Fruit fly (Drosophila melanogaster) whole organism, embryonic: ENCODE data around the gene CG14105.
A peak's percentile ranks its signal among the peaks of the same experiment; 100 is the strongest.

ENCODE experiments used
- Aef1 ChIP-seq: fragments of 200-800 bp; sonication (Bioruptor generic); IDR thresholded peaks from 3 replicates; pipeline ENCODE4 v1.3.6; 2022; ENCODE audit warnings: missing biosample characterization, missing genetic modification characterization
- BEAF-32 ChIP-seq: fragments of 200-800 bp; sonication (Bioruptor generic); optimal IDR thresholded peaks from 3 replicates; lab custom pipeline; 2017; ENCODE audit warnings: missing biosample characterization, missing genetic modification characterization, mild to moderate bottlenecking, moderate library complexity, missing genetic modification reagents
- CG10321 ChIP-seq: fragments of 200-800 bp; sonication (Bioruptor generic); IDR thresholded peaks from 2 replicates; pipeline ENCODE4 v1.3.6; 2022; ENCODE audit warnings: missing biosample characterization, missing genetic modification characterization
- CG11723 ChIP-seq: fragments of 200-800 bp; sonication (Bioruptor generic); optimal IDR thresholded peaks from 2 replicates; lab custom pipeline; 2017; ENCODE audit warnings: missing biosample characterization, mild to moderate bottlenecking, missing genetic modification characterization
- CG12071 ChIP-seq: fragments of 200-800 bp; sonication (Bioruptor generic); optimal IDR thresholded peaks from 3 replicates; lab custom pipeline; 2018; ENCODE audit warnings: missing biosample characterization, mild to moderate bottlenecking, missing genetic modification characterization
- CG12744 ChIP-seq: fragments of 200-800 bp; sonication (Bioruptor generic); optimal IDR thresholded peaks from 2 replicates; lab custom pipeline; 2016; ENCODE audit warnings: missing biosample characterization, missing genetic modification characterization
- CG13287 ChIP-seq: fragments of 200-800 bp; sonication (Bioruptor generic); IDR thresholded peaks from 2 replicates; pipeline ENCODE4 v1.3.6; 2022; ENCODE audit warnings: missing biosample characterization, missing genetic modification characterization; ENCODE audit not compliant: partially characterized antibody
- CG14710 ChIP-seq: fragments of 200-800 bp; sonication (Bioruptor generic); optimal IDR thresholded peaks from 3 replicates; lab custom pipeline; 2019; ENCODE audit warnings: missing biosample characterization, mild to moderate bottlenecking, missing genetic modification characterization, moderate library complexity
- CG14860 ChIP-seq: fragments of 200-800 bp; sonication (Bioruptor generic); IDR thresholded peaks from 3 replicates; pipeline ENCODE4 v1.3.6; 2022; ENCODE audit warnings: missing biosample characterization, missing genetic modification characterization; ENCODE audit not compliant: partially characterized antibody
- CG1529 ChIP-seq: fragments of 200-800 bp; sonication (Bioruptor generic); optimal IDR thresholded peaks from 3 replicates; lab custom pipeline; 2018; ENCODE audit warnings: missing biosample characterization, missing genetic modification characterization
- CG16863 ChIP-seq: fragments of 200-800 bp; sonication (Bioruptor generic); optimal IDR thresholded peaks from 3 replicates; lab custom pipeline; 2016; ENCODE audit warnings: missing biosample characterization, missing genetic modification characterization
- CG17802 ChIP-seq: fragments of 200-800 bp; sonication (Bioruptor generic); optimal IDR thresholded peaks from 2 replicates; lab custom pipeline; 2018; ENCODE audit warnings: missing biosample characterization, mild to moderate bottlenecking, missing genetic modification characterization, moderate library complexity
- CG18476 ChIP-seq: fragments of 200-800 bp; sonication (Bioruptor generic); optimal IDR thresholded peaks from 2 replicates; lab custom pipeline; 2016; ENCODE audit warnings: missing biosample characterization, mild to moderate bottlenecking, missing genetic modification characterization
- CG2116 ChIP-seq: fragments of 200-800 bp; sonication (Bioruptor generic); optimal IDR thresholded peaks from 3 replicates; lab custom pipeline; 2018; ENCODE audit warnings: missing biosample characterization, mild to moderate bottlenecking, missing genetic modification characterization
- CG2712 ChIP-seq: fragments of 200-800 bp; optimal IDR thresholded peaks from 3 replicates; lab custom pipeline; 2019; ENCODE audit warnings: missing biosample characterization, mild to moderate bottlenecking, missing genetic modification characterization, moderate library complexity
- CG3163 ChIP-seq: fragments of 200-800 bp; sonication (Bioruptor generic); optimal IDR thresholded peaks from 3 replicates; lab custom pipeline; 2016; ENCODE audit warnings: missing biosample characterization, missing genetic modification characterization
- CG3281 ChIP-seq: fragments of 200-800 bp; sonication (Bioruptor generic); optimal IDR thresholded peaks from 3 replicates; lab custom pipeline; 2017; ENCODE audit warnings: missing biosample characterization, mild to moderate bottlenecking, missing genetic modification characterization
- CG7786 ChIP-seq: fragments of 200-800 bp; sonication (Bioruptor generic); optimal IDR thresholded peaks from 2 replicates; lab custom pipeline; 2016; ENCODE audit warnings: missing biosample characterization, missing genetic modification characterization
- CG7987 ChIP-seq: fragments of 200-800 bp; sonication (Bioruptor generic); optimal IDR thresholded peaks from 2 replicates; lab custom pipeline; 2018; ENCODE audit warnings: missing biosample characterization, mild to moderate bottlenecking, missing genetic modification characterization, moderate library complexity
- CG8290 ChIP-seq, 3 experiments: fragments of 200-800 bp; sonication (Bioruptor generic); optimal IDR thresholded peaks; 2 replicates each; lab custom pipeline; 2016 to 2019; ENCODE audit warnings: missing biosample characterization in 3 of 3, missing genetic modification characterization in 3 of 3, mild to moderate bottlenecking in 2 of 3, moderate library complexity in 1 of 3
- CG8924 ChIP-seq: fragments of 200-800 bp; optimal IDR thresholded peaks from 3 replicates; lab custom pipeline; 2019; ENCODE audit warnings: missing biosample characterization, mild to moderate bottlenecking, missing genetic modification characterization, moderate library complexity
- D19A ChIP-seq: fragments of 200-800 bp; optimal IDR thresholded peaks from 3 replicates; lab custom pipeline; 2019; ENCODE audit warnings: missing biosample characterization, mild to moderate bottlenecking, missing genetic modification characterization, moderate library complexity
- Dref ChIP-seq: fragments of 200-800 bp; sonication (Bioruptor generic); IDR thresholded peaks from 2 replicates; pipeline ENCODE4 v1.3.6; 2022; ENCODE audit warnings: missing biosample characterization, missing genetic modification characterization
- Elba2 ChIP-seq: fragments of 200-800 bp; sonication (Bioruptor generic); optimal IDR thresholded peaks from 3 replicates; lab custom pipeline; 2016; ENCODE audit warnings: missing biosample characterization, missing genetic modification characterization
- HLH4C ChIP-seq: fragments of 200-800 bp; sonication (Bioruptor generic); IDR thresholded peaks from 3 replicates; pipeline ENCODE4 v1.3.6; 2022; ENCODE audit warnings: missing biosample characterization, missing genetic modification characterization; ENCODE audit not compliant: partially characterized antibody
- Med ChIP-seq: fragments of 200-800 bp; sonication (Bioruptor generic); peaks from one replicate; lab custom pipeline; 2016; ENCODE audit warnings: missing biosample characterization, missing genetic modification characterization, mild to moderate bottlenecking, inconsistent platforms, moderate library complexity
- NC2β ChIP-seq: fragments of 200-800 bp; sonication (Bioruptor generic); optimal IDR thresholded peaks from 2 replicates; lab custom pipeline; 2016; ENCODE audit warnings: missing biosample characterization, missing genetic modification characterization
- ap ChIP-seq: fragments of 200-800 bp; sonication (Bioruptor generic); IDR thresholded peaks from 2 replicates; pipeline ENCODE4 v1.3.6; 2022; ENCODE audit warnings: missing biosample characterization, missing genetic modification characterization
- croc ChIP-seq: fragments of 200-800 bp; sonication (Bioruptor generic); conservative IDR thresholded peaks from 3 replicates; pipeline ENCODE4 v1.3.6; 2022; ENCODE audit warnings: missing biosample characterization, missing genetic modification characterization
- da ChIP-seq: fragments of 200-800 bp; sonication (Bioruptor generic); optimal IDR thresholded peaks from 2 replicates; lab custom pipeline; 2016; ENCODE audit warnings: missing biosample characterization, missing genetic modification characterization
- dati ChIP-seq: fragments of 200-800 bp; sonication (Bioruptor generic); IDR thresholded peaks from 2 replicates; pipeline ENCODE4 v1.3.6; 2022; ENCODE audit warnings: missing biosample characterization, missing genetic modification characterization
- dimm ChIP-seq: fragments of 200-800 bp; sonication (Bioruptor generic); IDR thresholded peaks from 2 replicates; pipeline ENCODE4 v1.3.6; 2022; ENCODE audit warnings: missing biosample characterization, missing genetic modification characterization
- gem ChIP-seq: fragments of 200-800 bp; sonication (Bioruptor generic); optimal IDR thresholded peaks from 2 replicates; lab custom pipeline; 2019; ENCODE audit warnings: missing biosample characterization, mild to moderate bottlenecking, missing genetic modification characterization, moderate library complexity
- gfzf ChIP-seq: fragments of 200-800 bp; sonication (Bioruptor generic); optimal IDR thresholded peaks from 2 replicates; lab custom pipeline; 2016; ENCODE audit warnings: missing biosample characterization, mild to moderate bottlenecking, missing genetic modification characterization, moderate library complexity
- gt ChIP-seq: fragments of 200-800 bp; sonication (Bioruptor generic); IDR thresholded peaks from 2 replicates; pipeline ENCODE4 v1.3.6; 2022; ENCODE audit warnings: missing biosample characterization, missing genetic modification characterization
- her ChIP-seq: fragments of 200-800 bp; sonication (Bioruptor generic); optimal IDR thresholded peaks from 2 replicates; lab custom pipeline; 2016; ENCODE audit warnings: missing biosample characterization, missing genetic modification characterization
- p53 ChIP-seq: fragments of 200-800 bp; sonication (Bioruptor generic); optimal IDR thresholded peaks from 2 replicates; lab custom pipeline; 2016; ENCODE audit warnings: missing biosample characterization, missing genetic modification characterization
- phol ChIP-seq: fragments of 200-800 bp; sonication (Bioruptor generic); optimal IDR thresholded peaks from 3 replicates; lab custom pipeline; 2018; ENCODE audit warnings: missing biosample characterization, mild to moderate bottlenecking, missing genetic modification characterization, moderate library complexity
- pita ChIP-seq: fragments of 200-800 bp; sonication (Bioruptor generic); optimal IDR thresholded peaks from 2 replicates; lab custom pipeline; 2017; ENCODE audit warnings: missing biosample characterization, mild to moderate bottlenecking, missing genetic modification characterization
- pros ChIP-seq: fragments of 200-800 bp; sonication (Bioruptor generic); optimal IDR thresholded peaks from 3 replicates; lab custom pipeline; 2019; ENCODE audit warnings: missing biosample characterization, mild to moderate bottlenecking, missing genetic modification characterization, moderate library complexity
- pzg ChIP-seq: fragments of 200-800 bp; sonication (Bioruptor generic); optimal IDR thresholded peaks from 3 replicates; lab custom pipeline; 2018; ENCODE audit warnings: missing biosample characterization, mild to moderate bottlenecking, missing genetic modification characterization, moderate library complexity
- rib ChIP-seq: fragments of 200-800 bp; sonication (Bioruptor generic); IDR thresholded peaks from 2 replicates; pipeline ENCODE4 v1.3.6; 2022; ENCODE audit warnings: missing biosample characterization, missing genetic modification characterization
- sc ChIP-seq, 3 experiments: fragments of >200 bp in 2 of 3; fragments of 200-800 bp in 1 of 3; sonication (Bioruptor generic) in 1 of 3; optimal IDR thresholded peaks; 2 replicates in 2 of 3; 3 replicates in 1 of 3; lab custom pipeline; 2017; ENCODE audit warnings: mild to moderate bottlenecking in 1 of 3, missing biosample characterization in 1 of 3, missing genetic modification characterization in 1 of 3, missing genetic modification reagents in 1 of 3
- shn ChIP-seq: fragments of 200-800 bp; sonication (Bioruptor generic); optimal IDR thresholded peaks from 3 replicates; lab custom pipeline; 2016; ENCODE audit warnings: missing biosample characterization, missing genetic modification characterization
- sisA ChIP-seq: fragments of 200-800 bp; sonication (Bioruptor generic); IDR thresholded peaks from 2 replicates; pipeline ENCODE4 v1.3.6; 2022; ENCODE audit warnings: missing biosample characterization, missing genetic modification characterization
- stwl ChIP-seq: fragments of 200-800 bp; sonication (Bioruptor generic); optimal IDR thresholded peaks from 3 replicates; lab custom pipeline; 2018; ENCODE audit warnings: missing biosample characterization, mild to moderate bottlenecking, missing genetic modification characterization, moderate library complexity
- tna ChIP-seq: fragments of 200-800 bp; sonication (Bioruptor generic); IDR thresholded peaks from 2 replicates; pipeline ENCODE4 v1.3.6; 2022; ENCODE audit warnings: missing biosample characterization, missing genetic modification characterization; ENCODE audit not compliant: partially characterized antibody
- ttk ChIP-seq: fragments of 200-800 bp; sonication (Bioruptor generic); IDR thresholded peaks from 2 replicates; pipeline ENCODE4 v2.1.2; 2022; ENCODE audit warnings: missing biosample characterization, missing genetic modification characterization
- zen ChIP-seq: fragments of 200-800 bp; sonication (Bioruptor generic); optimal IDR thresholded peaks from 3 replicates; lab custom pipeline; 2018; ENCODE audit warnings: missing biosample characterization, mild to moderate bottlenecking, missing genetic modification characterization, moderate library complexity
- zf30C ChIP-seq: fragments of 200-800 bp; sonication (Bioruptor generic); optimal IDR thresholded peaks from 3 replicates; lab custom pipeline; 2018; ENCODE audit warnings: missing biosample characterization, mild to moderate bottlenecking, missing genetic modification characterization

CG14105 gene

DNA sequence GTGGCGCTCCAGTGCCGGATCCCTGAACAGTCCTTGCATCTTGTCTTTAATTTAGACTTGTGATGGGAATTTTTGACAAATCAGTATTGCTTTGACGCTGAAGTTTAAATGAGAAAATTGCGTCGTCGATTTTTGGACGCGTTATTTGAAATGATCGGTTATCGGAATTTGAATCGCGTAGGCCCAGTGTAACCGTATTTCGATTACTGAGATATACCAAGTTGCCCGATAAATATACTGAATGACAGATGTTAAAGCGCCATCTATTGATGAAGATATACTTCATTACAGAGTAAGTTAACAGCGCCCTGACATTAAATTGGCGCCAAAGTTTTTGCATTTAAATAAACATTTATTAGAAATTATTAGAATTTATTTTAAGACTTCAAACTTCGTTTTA is 36.6 kb downstream of the CG14105 start, which contains the start of gene Poc1 (continued):
- no peak for TF ChIP-seq dati (GFP tag; lab: Robert Waterston, UW)
- no peak for TF ChIP-seq sisA
- no peak for TF ChIP-seq CG7786 (GFP tag; lab: Kevin White, UChicago)
- TF ChIP-seq rib (GFP tag; lab: Robert Waterston, UW) = no peak
- no peak for TF ChIP-seq p53 (GFP tag; lab: Kevin White, UChicago)
- no peak for TF ChIP-seq croc (GFP tag; lab: Robert Waterston, UW)
- no peak for TF ChIP-seq Elba2
- no peak for TF ChIP-seq dimm
- TF ChIP-seq D19A (tag; lab: Kevin White, UChicago) = no peak
- TF ChIP-seq Aef1 (GFP tag; lab: Robert Waterston, UW) = no peak
- TF ChIP-seq zf30C (GFP tag; lab: Kevin White, UChicago) = no peak
- TF ChIP-seq CG2712 (tag; lab: Kevin White, UChicago) = peak; percentile 41
- peak; percentile 33; the same call in 1 of the 2 replicates for TF ChIP-seq tna (GFP tag; lab: Robert Waterston, UW)
- no peak for TF ChIP-seq CG8290 (GFP tag; optimal IDR thresholded peaks at IDR 0.05; lab: Kevin White, UChicago)
- TF ChIP-seq CG8290 (tag; optimal IDR thresholded peaks at IDR 0.05; lab: Kevin White, UChicago) = no peak
- TF ChIP-seq CG2116 = peak; percentile 52
- peak; percentile 72 for TF ChIP-seq CG13287 (GFP tag; lab: Robert Waterston, UW)
- TF ChIP-seq CG12744 (GFP tag; lab: Kevin White, UChicago) = no peak
- TF ChIP-seq CG17802 (tag; lab: Kevin White, UChicago) = no peak
- peak; percentile 23; the same call in 1 of the 3 replicates for TF ChIP-seq CG14860 (GFP tag; lab: Robert Waterston, UW)
- TF ChIP-seq CG3163 (GFP tag; lab: Kevin White, UChicago) = no peak
- no peak for TF ChIP-seq sc (optimal IDR thresholded peaks at IDR 0.05; lab: Kevin White, UChicago)
- TF ChIP-seq sc (GFP tag; optimal IDR thresholded peaks at IDR 0.05; lab: Kevin White, UChicago) = no peak
- TF ChIP-seq ttk = no peak
- TF ChIP-seq gfzf = peak; percentile 90
- peak; percentile 32 for TF ChIP-seq BEAF-32
- TF ChIP-seq phol = no peak
- no peak for TF ChIP-seq pita
- no peak for TF ChIP-seq CG18476 (GFP tag; lab: Kevin White, UChicago)
- peak; percentile 90 for TF ChIP-seq pzg (GFP tag; lab: Kevin White, UChicago)
- no peak for TF ChIP-seq NC2β (GFP tag; lab: Kevin White, UChicago)
- TF ChIP-seq zen = peak; percentile 17
- no peak for TF ChIP-seq CG10321 (GFP tag; lab: Robert Waterston, UW)
- no peak for TF ChIP-seq gt (GFP tag; lab: Robert Waterston, UW)
- TF ChIP-seq her (GFP tag; lab: Kevin White, UChicago) = no peak
- TF ChIP-seq CG1529 (GFP tag; lab: Kevin White, UChicago) = no peak
- no peak for TF ChIP-seq CG3281 (GFP tag; lab: Kevin White, UChicago)
- TF ChIP-seq CG12071 (GFP tag; lab: Kevin White, UChicago) = no peak
- TF ChIP-seq CG11723 = no peak
- TF ChIP-seq Med (GFP tag; lab: Kevin White, UChicago) = no peak
- no peak for TF ChIP-seq CG7987
- peak; percentile 71 for TF ChIP-seq HLH4C (GFP tag; lab: Robert Waterston, UW)
- TF ChIP-seq Dref (GFP tag; lab: Robert Waterston, UW) = peak; percentile 80
- no peak for TF ChIP-seq da
- peak; percentile 68 for TF ChIP-seq CG14710 (tag; lab: Kevin White, UChicago)
- no peak for TF ChIP-seq shn (GFP tag; lab: Kevin White, UChicago)
- no peak for TF ChIP-seq ap (GFP tag; lab: Robert Waterston, UW)
- TF ChIP-seq CG16863 (GFP tag; lab: Kevin White, UChicago) = no peak
- no peak for TF ChIP-seq gem (tag; lab: Kevin White, UChicago)
- TF ChIP-seq stwl (tag; lab: Kevin White, UChicago) = peak; percentile 85
- TF ChIP-seq pros (GFP tag; lab: Kevin White, UChicago) = no peak
- no peak for TF ChIP-seq CG8924 (tag; lab: Kevin White, UChicago)
